Fruit fly (Drosophila melanogaster) whole organism, embryonic: ENCODE measurements around the gene janB.

ENCODE experiments used
- Ada2b ChIP-seq: fragments of 200-800 bp; sonication (Bioruptor generic); IDR thresholded peaks from 2 replicates; pipeline ENCODE4 v1.3.6; 2022; ENCODE audit warnings: missing biosample characterization, missing genetic modification characterization
- Bdp1 ChIP-seq: fragments of 200-800 bp; sonication (Bioruptor generic); optimal IDR thresholded peaks from 3 replicates; lab custom pipeline; 2016; ENCODE audit warnings: missing biosample characterization, missing genetic modification characterization
- Blimp-1 ChIP-seq: fragments of 200-800 bp; sonication (Bioruptor generic); optimal IDR thresholded peaks from 3 replicates; lab custom pipeline; 2018; ENCODE audit warnings: missing biosample characterization, missing genetic modification characterization, mild to moderate bottlenecking, moderate library complexity, missing genetic modification reagents
- CG10209 ChIP-seq: fragments of 200-800 bp; sonication (Bioruptor generic); optimal IDR thresholded peaks from 3 replicates; lab custom pipeline; 2017; ENCODE audit warnings: missing biosample characterization, mild to moderate bottlenecking, missing genetic modification characterization, missing genetic modification reagents
- CG1024 ChIP-seq: fragments of 200-800 bp; sonication (Bioruptor generic); IDR thresholded peaks from 2 replicates; pipeline ENCODE4 v1.3.6; 2022; ENCODE audit warnings: missing biosample characterization, missing genetic modification characterization
- CG10959 ChIP-seq: fragments of 200-800 bp; sonication (Bioruptor generic); IDR thresholded peaks from 2 replicates; pipeline ENCODE4 v1.3.6; 2022; ENCODE audit warnings: missing biosample characterization, missing genetic modification characterization
- CG11504 ChIP-seq: fragments of 200-800 bp; sonication (Bioruptor generic); optimal IDR thresholded peaks from 3 replicates; lab custom pipeline; 2019; ENCODE audit warnings: missing biosample characterization, mild to moderate bottlenecking, missing genetic modification characterization, moderate library complexity
- CG12744 ChIP-seq: fragments of 200-800 bp; sonication (Bioruptor generic); optimal IDR thresholded peaks from 2 replicates; lab custom pipeline; 2016; ENCODE audit warnings: missing biosample characterization, missing genetic modification characterization
- CG13123 ChIP-seq: fragments of 200-800 bp; sonication (Bioruptor generic); optimal IDR thresholded peaks from 2 replicates; lab custom pipeline; 2016; ENCODE audit warnings: missing biosample characterization, missing genetic modification characterization
- CG1602 ChIP-seq: fragments of 200-800 bp; sonication (Bioruptor generic); optimal IDR thresholded peaks from 3 replicates; lab custom pipeline; 2016; ENCODE audit warnings: missing biosample characterization, missing genetic modification characterization
- CG2712 ChIP-seq: fragments of 200-800 bp; optimal IDR thresholded peaks from 3 replicates; lab custom pipeline; 2019; ENCODE audit warnings: missing biosample characterization, mild to moderate bottlenecking, missing genetic modification characterization, moderate library complexity
- CG2875 ChIP-seq: fragments of 200-800 bp; sonication (Bioruptor generic); optimal IDR thresholded peaks from 2 replicates; lab custom pipeline; 2017; ENCODE audit warnings: missing biosample characterization, mild to moderate bottlenecking, missing genetic modification characterization, missing genetic modification reagents
- CG34422 ChIP-seq: fragments of 200-800 bp; sonication (Bioruptor generic); IDR thresholded peaks from 3 replicates; pipeline ENCODE4 v1.3.6; 2022; ENCODE audit warnings: missing biosample characterization, missing genetic modification characterization
- CG6689 ChIP-seq: fragments of 200-800 bp; sonication (Bioruptor generic); IDR thresholded peaks from 2 replicates; pipeline ENCODE4 v1.3.6; 2022; ENCODE audit warnings: missing biosample characterization, missing genetic modification characterization
- CG7271 ChIP-seq: fragments of 200-800 bp; sonication (Bioruptor generic); optimal IDR thresholded peaks from 2 replicates; lab custom pipeline; 2018; ENCODE audit warnings: missing biosample characterization, mild to moderate bottlenecking, missing genetic modification characterization, moderate library complexity
- CG7556 ChIP-seq: fragments of 200-800 bp; sonication (Bioruptor generic); optimal IDR thresholded peaks from 2 replicates; lab custom pipeline; 2017; ENCODE audit warnings: missing biosample characterization, mild to moderate bottlenecking, missing genetic modification characterization
- CG7839 ChIP-seq: fragments of 200-800 bp; sonication (Bioruptor generic); optimal IDR thresholded peaks from 3 replicates; lab custom pipeline; 2018; ENCODE audit warnings: missing biosample characterization, mild to moderate bottlenecking, missing genetic modification characterization, moderate library complexity
- CG8478 ChIP-seq: fragments of >200 bp; optimal IDR thresholded peaks from 2 replicates; lab custom pipeline; 2018
- CG9437 ChIP-seq: fragments of 200-800 bp; sonication (Bioruptor generic); optimal IDR thresholded peaks from 2 replicates; lab custom pipeline; 2018; ENCODE audit warnings: missing biosample characterization, mild to moderate bottlenecking, missing genetic modification characterization
- CG9609 ChIP-seq: fragments of 200-800 bp; sonication (Bioruptor generic); optimal IDR thresholded peaks from 3 replicates; lab custom pipeline; 2016; ENCODE audit warnings: missing biosample characterization, missing genetic modification characterization
- Camta ChIP-seq: fragments of 200-800 bp; sonication (Bioruptor generic); optimal IDR thresholded peaks from 2 replicates; lab custom pipeline; 2016; ENCODE audit warnings: missing biosample characterization, missing genetic modification characterization
- CoRest ChIP-seq: fragments of 200-800 bp; sonication (Bioruptor generic); optimal IDR thresholded peaks from 3 replicates; lab custom pipeline; 2018; ENCODE audit warnings: missing biosample characterization, mild to moderate bottlenecking, missing genetic modification characterization, moderate library complexity
- D19A ChIP-seq: fragments of 200-800 bp; optimal IDR thresholded peaks from 3 replicates; lab custom pipeline; 2019; ENCODE audit warnings: missing biosample characterization, mild to moderate bottlenecking, missing genetic modification characterization, moderate library complexity
- Dbx ChIP-seq: fragments of 200-800 bp; sonication (Bioruptor generic); IDR thresholded peaks from 3 replicates; pipeline ENCODE4 v1.3.6; 2022; ENCODE audit warnings: missing biosample characterization, missing genetic modification characterization
- Gug ChIP-seq: fragments of 200-800 bp; sonication (Bioruptor generic); IDR thresholded peaks from 4 replicates; pipeline ENCODE4 v1.3.6; 2022; ENCODE audit warnings: missing biosample characterization, missing genetic modification characterization
- HmgZ ChIP-seq: fragments of 200-800 bp; sonication (Bioruptor generic); optimal IDR thresholded peaks from 2 replicates; lab custom pipeline; 2018; ENCODE audit warnings: missing biosample characterization, mild to moderate bottlenecking, missing genetic modification characterization
- NfI ChIP-seq: fragments of 200-800 bp; sonication (Bioruptor generic); optimal IDR thresholded peaks from 3 replicates; lab custom pipeline; 2018; ENCODE audit warnings: missing biosample characterization, mild to moderate bottlenecking, missing genetic modification characterization, moderate library complexity
- Poxn ChIP-seq: fragments of 200-800 bp; sonication (Bioruptor generic); IDR thresholded peaks from 2 replicates; pipeline ENCODE4 v1.3.6; 2022; ENCODE audit warnings: missing biosample characterization, missing genetic modification characterization
- Sin3A ChIP-seq: fragments of >200 bp; optimal IDR thresholded peaks from 2 replicates; lab custom pipeline; 2018
- YL-1 ChIP-seq: fragments of 200-800 bp; sonication (Bioruptor generic); optimal IDR thresholded peaks from 3 replicates; lab custom pipeline; 2017; ENCODE audit warnings: missing biosample characterization, mild to moderate bottlenecking, missing genetic modification characterization
- ac ChIP-seq: fragments of 200-800 bp; sonication (Bioruptor generic); optimal IDR thresholded peaks from 3 replicates; lab custom pipeline; 2017; ENCODE audit warnings: missing biosample characterization, mild to moderate bottlenecking, missing genetic modification characterization
- ase ChIP-seq: fragments of 200-800 bp; sonication (Bioruptor generic); IDR thresholded peaks from 3 replicates; pipeline ENCODE4 v1.3.6; 2022; ENCODE audit warnings: missing biosample characterization, missing genetic modification characterization
- cas ChIP-seq: fragments of 200-800 bp; sonication (Bioruptor generic); IDR thresholded peaks from 2 replicates; pipeline ENCODE4 v1.3.6; 2022; ENCODE audit warnings: missing biosample characterization, missing genetic modification characterization
- cwo ChIP-seq: fragments of 200-800 bp; sonication (Bioruptor generic); optimal IDR thresholded peaks from 3 replicates; lab custom pipeline; 2017; ENCODE audit warnings: missing biosample characterization, missing genetic modification characterization, mild to moderate bottlenecking, moderate library complexity, missing genetic modification reagents
- eve ChIP-seq, 2 experiments: fragments of >200 bp; optimal IDR thresholded peaks; 2 replicates each; lab custom pipeline; 2017; ENCODE audit warnings: missing biosample characterization in 2 of 2, missing genetic modification characterization in 2 of 2
- gem ChIP-seq: fragments of 200-800 bp; sonication (Bioruptor generic); optimal IDR thresholded peaks from 2 replicates; lab custom pipeline; 2019; ENCODE audit warnings: missing biosample characterization, mild to moderate bottlenecking, missing genetic modification characterization, moderate library complexity
- gsb ChIP-seq: fragments of 200-800 bp; sonication (Bioruptor generic); IDR thresholded peaks from 2 replicates; pipeline ENCODE4 v1.3.6; 2022; ENCODE audit warnings: missing biosample characterization, missing genetic modification characterization
- hb ChIP-seq: fragments of 200-800 bp; sonication (Bioruptor generic); IDR thresholded peaks from 3 replicates; pipeline ENCODE4 v1.3.6; 2022; ENCODE audit warnings: missing biosample characterization, missing genetic modification characterization; ENCODE audit not compliant: partially characterized antibody
- hkb ChIP-seq, 2 experiments: fragments of 200-800 bp in 1 of 2; fragments of >200 bp in 1 of 2; sonication (Bioruptor generic) in 1 of 2; IDR thresholded peaks in 1 of 2; optimal IDR thresholded peaks in 1 of 2; 2 replicates each; pipeline versions ENCODE4 v1.3.6 to Lab custom; 2017 to 2022; ENCODE audit warnings: missing biosample characterization in 1 of 2, missing genetic modification characterization in 1 of 2
- ind ChIP-seq: fragments of 200-800 bp; sonication (Bioruptor generic); optimal IDR thresholded peaks from 3 replicates; lab custom pipeline; 2016; ENCODE audit warnings: missing biosample characterization, missing genetic modification characterization
- jigr1 ChIP-seq: fragments of 200-800 bp; sonication (Bioruptor generic); IDR thresholded peaks from 3 replicates; pipeline ENCODE4 v1.3.6; 2022; ENCODE audit warnings: missing biosample characterization, missing genetic modification characterization
- onecut ChIP-seq: fragments of 200-800 bp; sonication (Bioruptor generic); IDR thresholded peaks from 2 replicates; pipeline ENCODE4 v1.3.6; 2022; ENCODE audit warnings: missing biosample characterization, missing genetic modification characterization
- pb ChIP-seq: fragments of 200-800 bp; sonication (Bioruptor generic); optimal IDR thresholded peaks from 3 replicates; lab custom pipeline; 2016; ENCODE audit warnings: missing biosample characterization, missing genetic modification characterization
- rib ChIP-seq: fragments of 200-800 bp; sonication (Bioruptor generic); IDR thresholded peaks from 2 replicates; pipeline ENCODE4 v1.3.6; 2022; ENCODE audit warnings: missing biosample characterization, missing genetic modification characterization
- ro ChIP-seq: fragments of 200-800 bp; sonication (Bioruptor generic); IDR thresholded peaks from 2 replicates; pipeline ENCODE4 v1.3.6; 2022; ENCODE audit warnings: missing biosample characterization, missing genetic modification characterization
- sens ChIP-seq: fragments of 200-800 bp; sonication (Bioruptor generic); peaks from one replicate; lab custom pipeline; 2016; ENCODE audit warnings: missing biosample characterization, missing genetic modification characterization
- so ChIP-seq: fragments of 200-800 bp; sonication (Bioruptor generic); IDR thresholded peaks from 3 replicates; pipeline ENCODE4 v1.3.6; 2022; ENCODE audit warnings: missing biosample characterization, missing genetic modification characterization
- sug ChIP-seq: fragments of 200-800 bp; optimal IDR thresholded peaks from 2 replicates; lab custom pipeline; 2019; ENCODE audit warnings: missing biosample characterization, mild to moderate bottlenecking, missing genetic modification characterization, moderate library complexity
- tll ChIP-seq, 2 experiments: fragments of 200-800 bp in 1 of 2; fragments of >200 bp in 1 of 2; sonication (Bioruptor generic) in 1 of 2; optimal IDR thresholded peaks; 2 replicates each; lab custom pipeline; 2017 to 2019; ENCODE audit warnings: missing biosample characterization in 2 of 2, missing genetic modification characterization in 2 of 2, mild to moderate bottlenecking in 1 of 2, moderate library complexity in 1 of 2
- ttk ChIP-seq: fragments of 200-800 bp; sonication (Bioruptor generic); IDR thresholded peaks from 2 replicates; pipeline ENCODE4 v2.1.2; 2022; ENCODE audit warnings: missing biosample characterization, missing genetic modification characterization
- tup ChIP-seq: fragments of 200-800 bp; sonication (Bioruptor generic); optimal IDR thresholded peaks from 2 replicates; lab custom pipeline; 2016; ENCODE audit warnings: missing biosample characterization, mild to moderate bottlenecking, missing genetic modification characterization, moderate library complexity
- vfl ChIP-seq: fragments of 200-800 bp; sonication (Bioruptor generic); optimal IDR thresholded peaks from 2 replicates; lab custom pipeline; 2016; ENCODE audit warnings: missing biosample characterization, missing genetic modification characterization

janB gene

dm6 chr3R:30061154-30061482 lies 22.6 kb upstream of the janB start (continued):
- TF ChIP-seq ind (GFP tag; lab: Kevin White, UChicago): peak; percentile 93
- no peak for TF ChIP-seq Sin3A (lab: Kevin White, UChicago)
- peak; percentile 98 for TF ChIP-seq sens (GFP tag; lab: Kevin White, UChicago)
- peak; percentile 38; the same call in 1 of the 2 replicates for TF ChIP-seq ro (GFP tag; lab: Robert Waterston, UW)
- TF ChIP-seq Blimp-1 (GFP tag; lab: Kevin White, UChicago): peak; percentile 95
- TF ChIP-seq D19A: peak; percentile 90
- peak; percentile 68 for TF ChIP-seq CG1602 (GFP tag; lab: Kevin White, UChicago)
- peak; percentile 81 for TF ChIP-seq CG7556 (GFP tag; lab: Kevin White, UChicago)
- peak; percentile 70 for TF ChIP-seq CoRest (tag; lab: Kevin White, UChicago)
- TF ChIP-seq gsb: peak; percentile 67
- TF ChIP-seq YL-1 (GFP tag; lab: Kevin White, UChicago): no peak
- TF ChIP-seq CG10209 (GFP tag; lab: Kevin White, UChicago): peak; percentile 67
- peak; percentile 87 for TF ChIP-seq CG2712 (tag; lab: Kevin White, UChicago)
- TF ChIP-seq Dbx (GFP tag; lab: Robert Waterston, UW): peak; percentile 64; the same call in 1 of the 3 replicates
- TF ChIP-seq HmgZ (tag; lab: Kevin White, UChicago): peak; percentile 36
- peak; percentile 75 for TF ChIP-seq jigr1 (GFP tag; lab: Robert Waterston, UW)
- TF ChIP-seq vfl (GFP tag; lab: Kevin White, UChicago): peak; percentile 47
- TF ChIP-seq CG1024: peak; percentile 93
- peak; percentile 95 for TF ChIP-seq CG34422
- no peak for TF ChIP-seq hb (GFP tag; lab: Robert Waterston, UW)
- peak; percentile 46 for TF ChIP-seq CG9437 (GFP tag; lab: Kevin White, UChicago)
- TF ChIP-seq CG11504: peak; percentile 94
- no peak for TF ChIP-seq ac (GFP tag; lab: Kevin White, UChicago)
- TF ChIP-seq gem (tag; lab: Kevin White, UChicago): peak; percentile 93
- peak; percentile 62; the same call in 1 of the 2 replicates for TF ChIP-seq rib (GFP tag; lab: Robert Waterston, UW)
- peak; percentile 89 for TF ChIP-seq CG7839 (tag; lab: Kevin White, UChicago)
- TF ChIP-seq Camta (GFP tag; lab: Kevin White, UChicago): peak; percentile 90
- TF ChIP-seq CG12744 (GFP tag; lab: Kevin White, UChicago): peak; percentile 50
- TF ChIP-seq hkb (optimal IDR thresholded peaks at IDR 0.05; lab: Kevin White, UChicago): no peak
- TF ChIP-seq hkb (GFP tag; IDR thresholded peaks at IDR 0.05; lab: Robert Waterston, UW): peak; percentile 96
- TF ChIP-seq CG8478: no peak
- peak; percentile 90 for TF ChIP-seq CG6689 (GFP tag; lab: Robert Waterston, UW)
- no peak for TF ChIP-seq Poxn (GFP tag; lab: Robert Waterston, UW)
- TF ChIP-seq CG10959 (GFP tag; lab: Robert Waterston, UW): peak; percentile 78
- TF ChIP-seq NfI (GFP tag; lab: Kevin White, UChicago): peak; percentile 52
- TF ChIP-seq CG7271 (tag; lab: Kevin White, UChicago): peak; percentile 41
- TF ChIP-seq ttk: peak; percentile 94
- peak in 1 of 2 experiments; percentile 76 for TF ChIP-seq eve (GFP tag; optimal IDR thresholded peaks at IDR 0.05; lab: Kevin White, UChicago)
- peak; percentile 93 for TF ChIP-seq Ada2b (GFP tag; lab: Robert Waterston, UW)
- peak; percentile 78 for TF ChIP-seq cwo (GFP tag; lab: Kevin White, UChicago)
- peak; percentile 35 for TF ChIP-seq Bdp1 (GFP tag; lab: Kevin White, UChicago)
- TF ChIP-seq tup: peak; percentile 71
- peak; percentile 82 for TF ChIP-seq CG2875 (GFP tag; lab: Kevin White, UChicago)
- peak; percentile 91 for TF ChIP-seq ase (GFP tag; lab: Robert Waterston, UW)
- no peak for TF ChIP-seq tll (GFP tag; optimal IDR thresholded peaks at IDR 0.05; lab: Kevin White, UChicago)
- TF ChIP-seq sug (tag; lab: Kevin White, UChicago): peak; percentile 69
- peak; percentile 73 for TF ChIP-seq pb (GFP tag; lab: Kevin White, UChicago)
- TF ChIP-seq cas (GFP tag; lab: Robert Waterston, UW): peak; percentile 52; the same call in 1 of the 2 replicates
- peak; percentile 93 for TF ChIP-seq so (GFP tag; lab: Robert Waterston, UW)
- TF ChIP-seq CG9609 (GFP tag; lab: Kevin White, UChicago): peak; percentile 68
- TF ChIP-seq CG13123 (GFP tag; lab: Kevin White, UChicago): peak; percentile 17
- TF ChIP-seq onecut (GFP tag; lab: Robert Waterston, UW): peak; percentile 89
- TF ChIP-seq Gug (GFP tag; lab: Robert Waterston, UW): peak; percentile 83
